Fruit fly (Drosophila melanogaster): ENCODE measurements around the gene GluRS-m.

Gene GluRS-m

dm6 chr3L:16392874-16393273 lies 24.1 kb downstream of the GluRS-m start (continued):
- TF ChIP-seq wek (GFP tag; optimal IDR thresholded peaks at IDR 0.05) (no peak), CG30020 (tag; optimal IDR thresholded peaks at IDR 0.05) (no peak), bcd (GFP tag; optimal IDR thresholded peaks at IDR 0.05) (peak; percentile 10), abd-A (tag; optimal IDR thresholded peaks at IDR 0.05) (no peak), crc (GFP tag; optimal IDR thresholded peaks at IDR 0.05) (no peak), Bteb2 (GFP tag; optimal IDR thresholded peaks at IDR 0.05) (no peak), grau (tag; optimal IDR thresholded peaks at IDR 0.05) (peak; percentile 41), CG7745 (tag; optimal IDR thresholded peaks at IDR 0.05) (no peak), sisA (GFP tag; IDR thresholded peaks at IDR 0.05) (0 out of 2 replicates have a peak, but pooled peaks have one; percentile 7), Atf6 (GFP tag; IDR thresholded peaks at IDR 0.05) (no peak), CG10565 (GFP tag; optimal IDR thresholded peaks at IDR 0.05) (no peak), CG31441 (GFP tag; IDR thresholded peaks at IDR 0.05) (peak; percentile 43; the same call in 1 of the 2 replicates), CG12942 (GFP tag; optimal IDR thresholded peaks at IDR 0.05) (no peak), unpg (GFP tag; optimal IDR thresholded peaks at IDR 0.05) (peak; percentile 20), HmgD (GFP tag; optimal IDR thresholded peaks at IDR 0.05) (no peak), sob (GFP tag; IDR thresholded peaks at IDR 0.05) (no peak), Blimp-1 (GFP tag; optimal IDR thresholded peaks at IDR 0.05) (peak; percentile 5), CG12744 (GFP tag; optimal IDR thresholded peaks at IDR 0.05) (no peak), Hr39 (optimal IDR thresholded peaks at IDR 0.05) (no peak), CG43689 (GFP tag; IDR thresholded peaks at IDR 0.05) (no peak), Pdp1 (GFP tag; optimal IDR thresholded peaks at IDR 0.05) (no peak), Oaz (GFP tag; IDR thresholded peaks at IDR 0.05) (no peak), da (GFP tag; optimal IDR thresholded peaks at IDR 0.05) (no peak), yki (optimal IDR thresholded peaks at IDR 0.05) (no peak), mirr (GFP tag; optimal IDR thresholded peaks at IDR 0.05) (no peak), CG3838 (GFP tag; optimal IDR thresholded peaks at IDR 0.05) (no peak), p53 (GFP tag; optimal IDR thresholded peaks at IDR 0.05) (no peak), ham (GFP tag; IDR thresholded peaks at IDR 0.05) (no peak), CG32532 (GFP tag; IDR thresholded peaks at IDR 0.05) (no peak), Nf-YA (GFP tag; IDR thresholded peaks at IDR 0.05) (no peak), CG17612 (GFP tag; IDR thresholded peaks at IDR 0.05) (peak; percentile 50; the same call in 1 of the 2 replicates), kah (GFP tag; optimal IDR thresholded peaks at IDR 0.05) (no peak), fru (optimal IDR thresholded peaks at IDR 0.05) (no peak), scrt (GFP tag; optimal IDR thresholded peaks at IDR 0.05) (no peak), CG7987 (GFP tag; optimal IDR thresholded peaks at IDR 0.05) (no peak), btn (GFP tag; optimal IDR thresholded peaks at IDR 0.05) (no peak), slp2 (GFP tag; optimal IDR thresholded peaks at IDR 0.05) (no peak), Lim3 (GFP tag; IDR thresholded peaks at IDR 0.05) (no peak), YL-1 (GFP tag; optimal IDR thresholded peaks at IDR 0.05) (no peak), Tbp (GFP tag; optimal IDR thresholded peaks at IDR 0.05) (no peak), Doc2 (GFP tag; IDR thresholded peaks at IDR 0.05) (no peak), pho (GFP tag; optimal IDR thresholded peaks at IDR 0.05) (no peak), CG42726 (GFP tag; IDR thresholded peaks at IDR 0.05; ENCODE audit: partially characterized antibody) (no peak), CG15269 (tag; optimal IDR thresholded peaks at IDR 0.05) (peak; percentile 51), CG30403 (GFP tag; optimal IDR thresholded peaks at IDR 0.05) (peak; percentile 21), CG7786 (GFP tag; optimal IDR thresholded peaks at IDR 0.05) (no peak), al (GFP tag; IDR thresholded peaks at IDR 0.05) (no peak), Ptx1 (GFP tag; IDR thresholded peaks at IDR 0.05) (0 out of 2 replicates have a peak, but pooled peaks have one; percentile 22), CG1647 (GFP tag; optimal IDR thresholded peaks at IDR 0.05) (no peak), CG17912 (GFP tag; optimal IDR thresholded peaks at IDR 0.05) (no peak), Ets65A (GFP tag) (no peak), ato (GFP tag; IDR thresholded peaks at IDR 0.05; ENCODE audit: partially characterized antibody) (no peak), CG17385 (GFP tag; optimal IDR thresholded peaks at IDR 0.05) (peak; percentile 13), CG1603 (tag; optimal IDR thresholded peaks at IDR 0.05) (no peak)

Data from whole organism, embryonic.